Worm (Caenorhabditis elegans): ENCODE results near the gene R11E3.1.

ce11 chrIV:4747553-4747952 is 42.0 kb upstream of the R11E3.1 start, which contains the start of gene tctn-1:
- TF ChIP-seq tbx-11 (GFP tag; IDR thresholded peaks at IDR 0.05) (no peak), flt-1 (GFP tag; IDR thresholded peaks at IDR 0.05) (no peak)
